Worm (Caenorhabditis elegans): ENCODE data around the gene cubn-1.

DNA sequence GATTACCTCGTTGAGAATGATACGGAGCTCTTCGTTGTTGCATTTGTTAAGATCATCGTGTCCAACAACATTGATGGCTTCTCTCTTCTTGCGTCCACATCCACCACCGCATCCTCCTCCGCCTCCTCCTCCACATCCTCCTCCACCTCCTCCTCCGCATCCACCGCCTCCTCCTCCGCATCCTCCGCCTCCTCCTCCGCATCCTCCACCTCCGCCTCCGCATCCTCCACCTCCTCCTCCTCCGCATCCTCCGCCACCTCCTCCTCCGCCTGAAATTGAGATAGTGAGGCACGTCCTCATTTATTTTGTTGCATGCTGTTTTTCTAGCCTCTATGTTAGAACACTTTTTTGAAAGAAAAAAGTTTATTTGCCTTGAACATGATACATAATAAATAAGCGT, 35.3 kb upstream of the cubn-1 start:
- TF ChIP-seq nhr-47 (tag; optimal IDR thresholded peaks at IDR 0.05) (no peak), unc-86 (tag; optimal IDR thresholded peaks at IDR 0.05) (no peak), zag-1 (tag; optimal IDR thresholded peaks at IDR 0.05) (no peak), ces-1 (GFP tag; optimal IDR thresholded peaks at IDR 0.05) (no peak), ets-5 (GFP tag; IDR thresholded peaks at IDR 0.05) (no peak), skn-1 (tag; optimal IDR thresholded peaks at IDR 0.05) (no peak), fkh-4 (tag; optimal IDR thresholded peaks at IDR 0.05; ENCODE audit: borderline replicate concordance) (no peak), ama-1 (optimal IDR thresholded peaks at IDR 0.05) (no peak), nhr-12 (tag; optimal IDR thresholded peaks at IDR 0.05) (no peak), nhr-11 (tag; optimal IDR thresholded peaks at IDR 0.05) (no peak), lin-15B (tag; optimal IDR thresholded peaks at IDR 0.05) (no peak), pag-3 (tag; optimal IDR thresholded peaks at IDR 0.05; ENCODE audit: borderline replicate concordance, insufficient read depth) (no peak)
